Fruit fly (Drosophila melanogaster): Measurements from ENCODE around the gene E5.

Gene E5

dm6 chr3R:13833515-13833914 lies 41.2 kb downstream of the E5 start:
- TF ChIP-seq Dp (GFP tag; optimal IDR thresholded peaks at IDR 0.05) (peak; percentile 35), bbx (GFP tag; IDR thresholded peaks at IDR 0.05; ENCODE audit: partially characterized antibody) (0 out of 2 replicates have a peak, but pooled peaks have one; percentile 20), phol (tag; optimal IDR thresholded peaks at IDR 0.05) (no peak), knrl (GFP tag; IDR thresholded peaks at IDR 0.05; ENCODE audit: partially characterized antibody) (peak; percentile 45; the same call in 2 of the 3 replicates), pita (GFP tag; optimal IDR thresholded peaks at IDR 0.05) (peak; percentile 69), amos (GFP tag; IDR thresholded peaks at IDR 0.05; ENCODE audit: partially characterized antibody) (peak; percentile 59), CG10321 (GFP tag; IDR thresholded peaks at IDR 0.05) (no peak), stwl (tag; optimal IDR thresholded peaks at IDR 0.05) (peak; percentile 62), Lhr (GFP tag; optimal IDR thresholded peaks at IDR 0.05) (peak; percentile 35), MBD-R2 (GFP tag; IDR thresholded peaks at IDR 0.05) (peak; percentile 10; the same call in 1 of the 2 replicates), tll (GFP tag; optimal IDR thresholded peaks at IDR 0.05) (peak in 1 of 2 experiments; percentile 54), E2f2 (GFP tag; IDR thresholded peaks at IDR 0.05) (peak; percentile 71), C15 (GFP tag; IDR thresholded peaks at IDR 0.05) (no peak), BEAF-32 (GFP tag; optimal IDR thresholded peaks at IDR 0.05) (peak; percentile 7), CG3995 (GFP tag; optimal IDR thresholded peaks at IDR 0.05) (peak; percentile 82), CG8281 (tag; optimal IDR thresholded peaks at IDR 0.05) (no peak), CG11696 (GFP tag; IDR thresholded peaks at IDR 0.05) (no peak), CTCF (GFP tag; optimal IDR thresholded peaks at IDR 0.05) (peak; percentile 82), NfI (GFP tag; optimal IDR thresholded peaks at IDR 0.05) (no peak)

- TF ChIP-seq Lhr (GFP tag; optimal IDR thresholded peaks at IDR 0.05) (no peak), HmgZ (tag; optimal IDR thresholded peaks at IDR 0.05) (no peak), dysf (GFP tag; IDR thresholded peaks at IDR 0.05) (0 out of 3 replicates have a peak, but pooled peaks have one; percentile 15), CG11398 (GFP tag; optimal IDR thresholded peaks at IDR 0.05) (no peak), psq (GFP tag; optimal IDR thresholded peaks at IDR 0.05) (no peak), gcm (GFP tag; optimal IDR thresholded peaks at IDR 0.05) (no peak), kah (GFP tag; optimal IDR thresholded peaks at IDR 0.05) (no peak), crol (GFP tag; IDR thresholded peaks at IDR 0.05) (no peak), otp (GFP tag; IDR thresholded peaks at IDR 0.05) (0 out of 3 replicates have a peak, but pooled peaks have one; percentile 9), CG42726 (GFP tag; IDR thresholded peaks at IDR 0.05; ENCODE audit: partially characterized antibody) (no peak), CG3163 (GFP tag; optimal IDR thresholded peaks at IDR 0.05) (no peak), Ets65A (GFP tag) (peak; percentile 20), CrebB (tag; optimal IDR thresholded peaks at IDR 0.05) (no peak), tap (tag; optimal IDR thresholded peaks at IDR 0.05) (no peak), Ravus (GFP tag; IDR thresholded peaks at IDR 0.05) (no peak), hb (GFP tag; IDR thresholded peaks at IDR 0.05; ENCODE audit: partially characterized antibody) (0 out of 3 replicates have a peak, but pooled peaks have one; percentile 33), C15 (GFP tag; IDR thresholded peaks at IDR 0.05) (no peak), Fer1 (GFP tag; optimal IDR thresholded peaks at IDR 0.05) (no peak), Dref (GFP tag; IDR thresholded peaks at IDR 0.05) (no peak), gem (tag; optimal IDR thresholded peaks at IDR 0.05) (no peak), CG3407 (GFP tag; optimal IDR thresholded peaks at IDR 0.05) (no peak), Myb (GFP tag; optimal IDR thresholded peaks at IDR 0.05) (no peak), CG2712 (tag; optimal IDR thresholded peaks at IDR 0.05) (no peak), CG13424 (tag; optimal IDR thresholded peaks at IDR 0.05) (no peak), esg (GFP tag; conservative IDR thresholded peaks at IDR 0.05) (no peak)
Observed at dm6 chr3R:13832950-13833349, 41.8 kb downstream of the E5 start.

Data from whole organism, embryonic.